Fruit fly (Drosophila melanogaster) whole organism, embryonic: ENCODE results near the gene mag.

Source experiments
- ATbp ChIP-seq: fragments of 200-800 bp; sonication (Bioruptor generic); optimal IDR thresholded peaks from 2 replicates; lab custom pipeline; 2017; ENCODE audit warnings: missing biosample characterization, mild to moderate bottlenecking, missing genetic modification characterization, missing genetic modification reagents
- CG10209 ChIP-seq: fragments of 200-800 bp; sonication (Bioruptor generic); optimal IDR thresholded peaks from 3 replicates; lab custom pipeline; 2017; ENCODE audit warnings: missing biosample characterization, mild to moderate bottlenecking, missing genetic modification characterization, missing genetic modification reagents
- CG10274 ChIP-seq: fragments of 200-800 bp; sonication (Bioruptor generic); optimal IDR thresholded peaks from 3 replicates; lab custom pipeline; 2017; ENCODE audit warnings: missing biosample characterization, mild to moderate bottlenecking, missing genetic modification characterization
- CG10321 ChIP-seq: fragments of 200-800 bp; sonication (Bioruptor generic); IDR thresholded peaks from 2 replicates; pipeline ENCODE4 v1.3.6; 2022; ENCODE audit warnings: missing biosample characterization, missing genetic modification characterization
- CG11695 ChIP-seq: fragments of 200-800 bp; sonication (Bioruptor generic); IDR thresholded peaks from 3 replicates; pipeline ENCODE4 v1.3.6; 2022; ENCODE audit warnings: missing biosample characterization, missing genetic modification characterization
- CG12236 ChIP-seq: fragments of 200-800 bp; sonication (Bioruptor generic); optimal IDR thresholded peaks from 2 replicates; lab custom pipeline; 2016; ENCODE audit warnings: missing biosample characterization, missing genetic modification characterization
- CG12299 ChIP-seq: fragments of 200-800 bp; sonication (Bioruptor generic); optimal IDR thresholded peaks from 2 replicates; lab custom pipeline; 2018; ENCODE audit warnings: missing biosample characterization, mild to moderate bottlenecking, missing genetic modification characterization
- CG13296 ChIP-seq: fragments of 200-800 bp; sonication (Bioruptor generic); optimal IDR thresholded peaks from 3 replicates; lab custom pipeline; 2018; ENCODE audit warnings: missing biosample characterization, mild to moderate bottlenecking, missing genetic modification characterization
- CG13424 ChIP-seq: fragments of 200-800 bp; sonication (Bioruptor generic); optimal IDR thresholded peaks from 2 replicates; lab custom pipeline; 2019; ENCODE audit warnings: missing biosample characterization, mild to moderate bottlenecking, missing genetic modification characterization, moderate library complexity
- CG15479 ChIP-seq: fragments of 200-800 bp; sonication (Bioruptor generic); optimal IDR thresholded peaks from 3 replicates; lab custom pipeline; 2019; ENCODE audit warnings: missing biosample characterization, mild to moderate bottlenecking, missing genetic modification characterization, moderate library complexity
- CG17568 ChIP-seq: fragments of 200-800 bp; sonication (Bioruptor generic); optimal IDR thresholded peaks from 2 replicates; lab custom pipeline; 2018; ENCODE audit warnings: missing biosample characterization, mild to moderate bottlenecking, missing genetic modification characterization, moderate library complexity
- CG17912 ChIP-seq: fragments of 200-800 bp; sonication (Bioruptor generic); optimal IDR thresholded peaks from 2 replicates; lab custom pipeline; 2018; ENCODE audit warnings: missing biosample characterization, mild to moderate bottlenecking, missing genetic modification characterization
- CG1792 ChIP-seq: fragments of 200-800 bp; sonication (Bioruptor generic); optimal IDR thresholded peaks from 2 replicates; lab custom pipeline; 2016; ENCODE audit warnings: missing biosample characterization, missing genetic modification characterization
- CG18599 ChIP-seq: fragments of 200-800 bp; sonication (Bioruptor generic); optimal IDR thresholded peaks from 3 replicates; lab custom pipeline; 2017; ENCODE audit warnings: missing biosample characterization, missing genetic modification characterization, mild to moderate bottlenecking, moderate library complexity, missing genetic modification reagents
- CG4730 ChIP-seq: fragments of 200-800 bp; sonication (Bioruptor generic); IDR thresholded peaks from 2 replicates; pipeline ENCODE4 v1.3.6; 2022; ENCODE audit warnings: missing biosample characterization, missing genetic modification characterization
- CG4820 ChIP-seq: fragments of 200-800 bp; sonication (Bioruptor generic); optimal IDR thresholded peaks from 3 replicates; lab custom pipeline; 2016; ENCODE audit warnings: missing biosample characterization, missing genetic modification characterization
- CG5953 ChIP-seq: fragments of 200-800 bp; sonication (Bioruptor generic); IDR thresholded peaks from 2 replicates; pipeline ENCODE4 v1.3.6; 2022; ENCODE audit warnings: missing biosample characterization, missing genetic modification characterization
- CG7786 ChIP-seq: fragments of 200-800 bp; sonication (Bioruptor generic); optimal IDR thresholded peaks from 2 replicates; lab custom pipeline; 2016; ENCODE audit warnings: missing biosample characterization, missing genetic modification characterization
- CG7839 ChIP-seq: fragments of 200-800 bp; sonication (Bioruptor generic); optimal IDR thresholded peaks from 3 replicates; lab custom pipeline; 2018; ENCODE audit warnings: missing biosample characterization, mild to moderate bottlenecking, missing genetic modification characterization, moderate library complexity
- CG8089 ChIP-seq: fragments of 200-800 bp; sonication (Bioruptor generic); optimal IDR thresholded peaks from 3 replicates; lab custom pipeline; 2016; ENCODE audit warnings: missing biosample characterization, missing genetic modification characterization
- CG8290 ChIP-seq, 3 experiments: fragments of 200-800 bp; sonication (Bioruptor generic); optimal IDR thresholded peaks; 2 replicates each; lab custom pipeline; 2016 to 2019; ENCODE audit warnings: missing biosample characterization in 3 of 3, missing genetic modification characterization in 3 of 3, mild to moderate bottlenecking in 2 of 3, moderate library complexity in 1 of 3
- CTCF ChIP-seq: fragments of 200-800 bp; sonication (Bioruptor generic); optimal IDR thresholded peaks from 2 replicates; lab custom pipeline; 2017; ENCODE audit warnings: missing biosample characterization, mild to moderate bottlenecking, missing genetic modification characterization, moderate library complexity
- D19A ChIP-seq: fragments of 200-800 bp; optimal IDR thresholded peaks from 3 replicates; lab custom pipeline; 2019; ENCODE audit warnings: missing biosample characterization, mild to moderate bottlenecking, missing genetic modification characterization, moderate library complexity
- Dek ChIP-seq: fragments of 200-800 bp; sonication (Bioruptor generic); optimal IDR thresholded peaks from 3 replicates; lab custom pipeline; 2019; ENCODE audit warnings: missing biosample characterization, mild to moderate bottlenecking, missing genetic modification characterization, moderate library complexity
- Dip3 ChIP-seq: fragments of 200-800 bp; sonication (Bioruptor generic); optimal IDR thresholded peaks from 3 replicates; lab custom pipeline; 2016; ENCODE audit warnings: missing biosample characterization, missing genetic modification characterization
- Fer1 ChIP-seq: fragments of 200-800 bp; sonication (Bioruptor generic); optimal IDR thresholded peaks from 2 replicates; lab custom pipeline; 2017; ENCODE audit warnings: missing biosample characterization, mild to moderate bottlenecking, missing genetic modification characterization
- HLH54F ChIP-seq: fragments of 200-800 bp; sonication (Bioruptor generic); optimal IDR thresholded peaks from 3 replicates; lab custom pipeline; 2016; ENCODE audit warnings: missing biosample characterization, missing genetic modification characterization
- Mad ChIP-seq: fragments of 200-800 bp; sonication (Bioruptor generic); optimal IDR thresholded peaks from 2 replicates; lab custom pipeline; 2016; ENCODE audit warnings: missing biosample characterization, missing genetic modification characterization
- Sry-δ ChIP-seq: fragments of 200-800 bp; sonication (Bioruptor generic); optimal IDR thresholded peaks from 2 replicates; lab custom pipeline; 2016; ENCODE audit warnings: missing biosample characterization, missing genetic modification characterization
- Trl ChIP-seq, 3 experiments: fragments of >200 bp in 2 of 3; fragments of 200-800 bp in 1 of 3; sonication (Bioruptor generic) in 1 of 3; optimal IDR thresholded peaks; 2 replicates in 1 of 3; 3 replicates in 2 of 3; lab custom pipeline; 2016 to 2017; ENCODE audit warnings: missing biosample characterization in 1 of 3, missing genetic modification characterization in 1 of 3
- ara ChIP-seq: fragments of 200-800 bp; sonication (Bioruptor generic); IDR thresholded peaks from 2 replicates; pipeline ENCODE4 v1.3.6; 2022; ENCODE audit warnings: missing biosample characterization, missing genetic modification characterization
- bbx ChIP-seq: fragments of 200-800 bp; sonication (Bioruptor generic); IDR thresholded peaks from 2 replicates; pipeline ENCODE4 v1.3.6; 2022; ENCODE audit warnings: missing biosample characterization, missing genetic modification characterization; ENCODE audit not compliant: partially characterized antibody
- da ChIP-seq: fragments of 200-800 bp; sonication (Bioruptor generic); optimal IDR thresholded peaks from 2 replicates; lab custom pipeline; 2016; ENCODE audit warnings: missing biosample characterization, missing genetic modification characterization
- dm ChIP-seq: fragments of 200-800 bp; sonication (Bioruptor generic); optimal IDR thresholded peaks from 3 replicates; lab custom pipeline; 2016; ENCODE audit warnings: missing biosample characterization, missing genetic modification characterization
- dysf ChIP-seq: fragments of 200-800 bp; sonication (Bioruptor generic); IDR thresholded peaks from 3 replicates; pipeline ENCODE4 v1.3.6; 2022; ENCODE audit warnings: missing biosample characterization, missing genetic modification characterization
- en ChIP-seq: fragments of 200-800 bp; sonication (Bioruptor generic); optimal IDR thresholded peaks from 2 replicates; lab custom pipeline; 2016; ENCODE audit warnings: missing biosample characterization, missing genetic modification characterization
- gce ChIP-seq: fragments of 200-800 bp; sonication (Bioruptor generic); IDR thresholded peaks from 3 replicates; pipeline ENCODE4 v1.3.6; 2022; ENCODE audit warnings: missing biosample characterization, missing genetic modification characterization
- grn ChIP-seq: fragments of 200-800 bp; sonication (Bioruptor generic); optimal IDR thresholded peaks from 3 replicates; lab custom pipeline; 2017; ENCODE audit warnings: missing biosample characterization, missing genetic modification characterization
- h ChIP-seq: fragments of >200 bp; optimal IDR thresholded peaks from 2 replicates; lab custom pipeline; 2017
- lilli ChIP-seq: fragments of 200-800 bp; sonication (Bioruptor generic); optimal IDR thresholded peaks from 3 replicates; lab custom pipeline; 2016; ENCODE audit warnings: missing biosample characterization, missing genetic modification characterization
- odd ChIP-seq: fragments of 200-800 bp; sonication (Bioruptor generic); optimal IDR thresholded peaks from 2 replicates; lab custom pipeline; 2017; ENCODE audit warnings: missing biosample characterization, mild to moderate bottlenecking, missing genetic modification characterization
- onecut ChIP-seq: fragments of 200-800 bp; sonication (Bioruptor generic); IDR thresholded peaks from 2 replicates; pipeline ENCODE4 v1.3.6; 2022; ENCODE audit warnings: missing biosample characterization, missing genetic modification characterization
- salm ChIP-seq: fragments of 200-800 bp; sonication (Bioruptor generic); optimal IDR thresholded peaks from 2 replicates; lab custom pipeline; 2018; ENCODE audit warnings: missing biosample characterization, mild to moderate bottlenecking, missing genetic modification characterization
- sim ChIP-seq: fragments of 200-800 bp; sonication (Bioruptor generic); IDR thresholded peaks from 2 replicates; pipeline ENCODE4 v1.3.6; 2022; ENCODE audit warnings: missing biosample characterization, missing genetic modification characterization
- slbo ChIP-seq: fragments of 200-800 bp; sonication (Bioruptor generic); IDR thresholded peaks from 2 replicates; pipeline ENCODE4 v1.3.6; 2022; ENCODE audit warnings: missing biosample characterization, missing genetic modification characterization
- stc ChIP-seq: fragments of 200-800 bp; sonication (Bioruptor generic); IDR thresholded peaks from 2 replicates; pipeline ENCODE4 v1.3.6; 2022; ENCODE audit warnings: missing biosample characterization, missing genetic modification characterization
- tup ChIP-seq: fragments of 200-800 bp; sonication (Bioruptor generic); optimal IDR thresholded peaks from 2 replicates; lab custom pipeline; 2016; ENCODE audit warnings: missing biosample characterization, mild to moderate bottlenecking, missing genetic modification characterization, moderate library complexity
- wek ChIP-seq: fragments of 200-800 bp; sonication (Bioruptor generic); optimal IDR thresholded peaks from 3 replicates; lab custom pipeline; 2018; ENCODE audit warnings: missing biosample characterization, mild to moderate bottlenecking, missing genetic modification characterization, moderate library complexity
- zen ChIP-seq: fragments of 200-800 bp; sonication (Bioruptor generic); optimal IDR thresholded peaks from 3 replicates; lab custom pipeline; 2018; ENCODE audit warnings: missing biosample characterization, mild to moderate bottlenecking, missing genetic modification characterization, moderate library complexity

The mag gene

dm6 chr3L:20493417-20494261 lies 33.2 kb downstream of the mag start (continued):
- peak; percentile 67 for TF ChIP-seq Dip3
- TF ChIP-seq CG7839 (tag; lab: Kevin White, UChicago) = peak; percentile 86
- TF ChIP-seq grn (GFP tag; lab: Kevin White, UChicago) = no peak
- peak; percentile 55 for TF ChIP-seq ATbp (GFP tag; lab: Kevin White, UChicago)
- peak; percentile 80 for TF ChIP-seq lilli (GFP tag; lab: Kevin White, UChicago)
- TF ChIP-seq CG10274 = peak; percentile 43
- TF ChIP-seq stc = peak; percentile 84
- no peak for TF ChIP-seq CG8089 (GFP tag; lab: Kevin White, UChicago)
- TF ChIP-seq CG11695 (GFP tag; lab: Robert Waterston, UW) = peak; percentile 89
- TF ChIP-seq CG17568 (GFP tag; lab: Kevin White, UChicago) = peak; percentile 57
- peak; percentile 80 for TF ChIP-seq Fer1
- TF ChIP-seq onecut (GFP tag; lab: Robert Waterston, UW) = peak; percentile 43
- TF ChIP-seq CG13424 = peak; percentile 73
- 0 out of 3 replicates have a peak, but pooled peaks have one; percentile 47 for TF ChIP-seq gce (GFP tag; lab: Robert Waterston, UW)
- no peak for TF ChIP-seq tup (GFP tag; lab: Kevin White, UChicago)
- peak; percentile 99 for TF ChIP-seq D19A
- TF ChIP-seq CG1792 (GFP tag; lab: Kevin White, UChicago) = peak; percentile 13
- no peak for TF ChIP-seq Sry-δ
- peak; percentile 56 for TF ChIP-seq CG10209 (GFP tag; lab: Kevin White, UChicago)
- TF ChIP-seq dysf (GFP tag; lab: Robert Waterston, UW) = peak; percentile 87
- TF ChIP-seq CG10321 (GFP tag; lab: Robert Waterston, UW) = peak; percentile 37; the same call in 1 of the 2 replicates
- peak; percentile 6 for TF ChIP-seq wek (GFP tag; lab: Kevin White, UChicago)
- no peak for TF ChIP-seq CG12236 (GFP tag; lab: Kevin White, UChicago)
- TF ChIP-seq salm (tag; lab: Kevin White, UChicago) = peak; percentile 69
- TF ChIP-seq Trl (optimal IDR thresholded peaks at IDR 0.05; lab: Kevin White, UChicago) = peak; percentile 56 to 84
- TF ChIP-seq Trl (GFP tag; optimal IDR thresholded peaks at IDR 0.05; lab: Kevin White, UChicago) = no peak
- TF ChIP-seq CG4730 (GFP tag; lab: Robert Waterston, UW) = peak; percentile 77; the same call in 1 of the 2 replicates
- peak; percentile 44 for TF ChIP-seq CG4820 (GFP tag; lab: Kevin White, UChicago)
- no peak for TF ChIP-seq CG8290 (GFP tag; optimal IDR thresholded peaks at IDR 0.05; lab: Kevin White, UChicago)
- peak in 1 of 2 experiments; percentile 48 for TF ChIP-seq CG8290 (tag; optimal IDR thresholded peaks at IDR 0.05; lab: Kevin White, UChicago)
- peak; percentile 38 for TF ChIP-seq HLH54F (GFP tag; lab: Kevin White, UChicago)
- peak; percentile 36; the same call in 1 of the 2 replicates for TF ChIP-seq CG5953 (GFP tag; lab: Robert Waterston, UW)
- TF ChIP-seq da (GFP tag; lab: Kevin White, UChicago) = no peak
- peak; percentile 24 for TF ChIP-seq en (GFP tag; lab: Kevin White, UChicago)
- TF ChIP-seq CG15479 (GFP tag; lab: Kevin White, UChicago) = peak; percentile 69
- TF ChIP-seq sim = 0 out of 2 replicates have a peak, but pooled peaks have one; percentile 44
- no peak for TF ChIP-seq CG17912 (GFP tag; lab: Kevin White, UChicago)
- TF ChIP-seq CG12299 = no peak
- peak; percentile 70 for TF ChIP-seq CG13296
- TF ChIP-seq dm (GFP tag; lab: Kevin White, UChicago) = no peak
- peak; percentile 18 for TF ChIP-seq zen (tag; lab: Kevin White, UChicago)
- peak; percentile 42 for TF ChIP-seq CG7786 (GFP tag; lab: Kevin White, UChicago)
- peak; percentile 50; the same call in 1 of the 2 replicates for TF ChIP-seq ara
- TF ChIP-seq Mad (GFP tag; lab: Kevin White, UChicago) = no peak
- no peak for TF ChIP-seq h (lab: Kevin White, UChicago)
- TF ChIP-seq bbx (GFP tag; lab: Robert Waterston, UW) = no peak
- TF ChIP-seq odd = peak; percentile 27
- TF ChIP-seq slbo = peak; percentile 83
- peak; percentile 84 for TF ChIP-seq CG18599 (GFP tag; lab: Kevin White, UChicago)
- peak; percentile 40 for TF ChIP-seq CTCF
- peak; percentile 78 for TF ChIP-seq Dek (tag; lab: Kevin White, UChicago)
